Worm (Caenorhabditis elegans) whole organism, L4/young adult: ENCODE data around the gene dohh-1.

Source experiments
- dao-5 ChIP-seq: sonication (generic microtip); optimal IDR thresholded peaks from 2 replicates; lab custom pipeline; 2016; ENCODE audit warnings: missing genotype, missing genetic modification characterization, moderate library complexity, missing compliant biosample characterization
- him-1 ChIP-seq: sonication (generic microtip); optimal IDR thresholded peaks from 2 replicates; lab custom pipeline; 2016; ENCODE audit warnings: missing genotype, missing genetic modification reagents, missing genetic modification characterization, missing compliant biosample characterization

- TF ChIP-seq him-1 (tag; lab: Kevin White, UChicago), result no peak
- TF ChIP-seq dao-5, result no peak
Observed at ce11 chrII:10594312-10594711, 14.6 kb downstream of the dohh-1 start.
